Worm (Caenorhabditis elegans): ENCODE results near the gene srb-16.

Gene srb-16

DNA sequence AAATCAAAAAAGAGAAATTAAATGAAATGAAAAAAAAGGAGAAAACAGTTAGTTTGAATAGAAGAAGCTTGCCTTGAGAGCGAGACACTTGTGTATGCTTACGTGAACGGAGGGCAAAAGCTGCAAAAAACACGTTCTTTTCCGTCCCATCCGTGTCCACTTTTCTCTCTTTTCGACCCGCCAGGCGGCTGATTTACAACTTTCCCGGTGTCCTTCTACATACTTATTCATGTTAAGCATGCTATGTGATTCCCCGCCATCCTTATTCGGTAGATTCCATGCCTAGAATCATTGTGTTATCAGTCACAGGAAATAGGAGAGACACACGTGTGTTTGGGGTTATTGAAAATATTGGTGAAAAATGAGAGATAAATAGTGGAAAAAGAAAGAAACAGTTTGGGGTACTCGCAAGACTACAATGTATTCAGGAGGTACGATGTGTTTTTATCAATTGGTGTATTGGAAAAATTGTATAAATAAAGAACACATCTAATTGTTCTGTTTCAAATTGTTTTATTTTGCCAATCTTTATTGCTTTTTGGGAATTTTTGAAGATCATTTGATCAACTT, 8.7 kb downstream of the srb-16 start, which contains the start of gene nas-29:
Gene nas-29, minus strand, starts transcription at position 92 of the 570 bp plus-strand sequence.
- TF ChIP-seq ZK337.2 (GFP tag; IDR thresholded peaks at IDR 0.05) (no peak), lim-7 (GFP tag; IDR thresholded peaks at IDR 0.05) (no peak), dmd-9 (GFP tag; IDR thresholded peaks at IDR 0.05) (no peak), zag-1 (tag; optimal IDR thresholded peaks at IDR 0.05) (no peak), zip-2 (tag; optimal IDR thresholded peaks at IDR 0.05) (no peak), ceh-62 (tag; optimal IDR thresholded peaks at IDR 0.05) (no peak), nhr-6 (tag; optimal IDR thresholded peaks at IDR 0.05) (no peak), sdz-12 (GFP tag; optimal IDR thresholded peaks at IDR 0.05) (no peak), snpc-4 (tag; optimal IDR thresholded peaks at IDR 0.05) (no peak), rbr-2 (tag; optimal IDR thresholded peaks at IDR 0.05) (no peak), skn-1 (tag; optimal IDR thresholded peaks at IDR 0.05) (no peak), nhr-237 (tag; optimal IDR thresholded peaks at IDR 0.05) (no peak), duxl-1 (tag; optimal IDR thresholded peaks at IDR 0.05; ENCODE audit: poor library complexity) (no peak), lin-13 (GFP tag; optimal IDR thresholded peaks at IDR 0.05) (no peak), ceh-20 (GFP tag; IDR thresholded peaks at IDR 0.05) (no peak), attf-4 (tag; optimal IDR thresholded peaks at IDR 0.05) (no peak), dmd-6 (GFP tag; IDR thresholded peaks at IDR 0.05) (peak; percentile 64; the same call in 1 of the 2 replicates), lin-15B (tag; optimal IDR thresholded peaks at IDR 0.05) (no peak), set-16 (GFP tag; IDR thresholded peaks at IDR 0.05) (no peak), unc-62 (GFP tag; optimal IDR thresholded peaks at IDR 0.05 in 1 of 2) (no peak), unc-62 (tag; optimal IDR thresholded peaks at IDR 0.05) (no peak), ces-1 (GFP tag; optimal IDR thresholded peaks at IDR 0.05) (no peak), zfp-3 (GFP tag; conservative IDR thresholded peaks at IDR 0.05) (no peak), snpc-1.2 (GFP tag; IDR thresholded peaks at IDR 0.05) (no peak), daf-12 (tag; optimal IDR thresholded peaks at IDR 0.05) (no peak), nhr-41 (GFP tag; IDR thresholded peaks at IDR 0.05) (no peak), ztf-11 (tag; optimal IDR thresholded peaks at IDR 0.05) (no peak), Y105C5A.15 (GFP tag; IDR thresholded peaks at IDR 0.05) (no peak), D1046.2 (GFP tag; IDR thresholded peaks at IDR 0.05) (no peak), ceh-82 (tag; optimal IDR thresholded peaks at IDR 0.05) (no peak), egl-27 (tag; optimal IDR thresholded peaks at IDR 0.05) (no peak), hlh-11 (tag; optimal IDR thresholded peaks at IDR 0.05) (no peak), daf-16 (GFP tag; optimal IDR thresholded peaks at IDR 0.05) (no peak), daf-16 (tag; optimal IDR thresholded peaks at IDR 0.05) (peak; percentile 82), nhr-76 (tag; optimal IDR thresholded peaks at IDR 0.05) (no peak), ama-1 (optimal IDR thresholded peaks at IDR 0.05) (no peak), nhr-111 (GFP tag; optimal IDR thresholded peaks at IDR 0.05) (no peak), mxl-2 (GFP tag; conservative IDR thresholded peaks at IDR 0.05) (no peak), nhr-102 (tag; optimal IDR thresholded peaks at IDR 0.05) (no peak), mdt-29 (GFP tag; IDR thresholded peaks at IDR 0.05) (no peak), nhr-77 (tag; optimal IDR thresholded peaks at IDR 0.05) (peak; percentile 76), jun-1 (tag; optimal IDR thresholded peaks at IDR 0.05) (no peak), lin-1 (GFP tag; IDR thresholded peaks at IDR 0.05) (0 out of 2 replicates have a peak, but pooled peaks have one; percentile 28), aly-2 (tag; optimal IDR thresholded peaks at IDR 0.05) (no peak), aha-1 (tag) (peak; percentile 95), nhr-25 (tag; optimal IDR thresholded peaks at IDR 0.05; ENCODE audit: borderline replicate concordance, insufficient read depth) (no peak), ctbp-1 (GFP tag; IDR thresholded peaks at IDR 0.05) (no peak), fkh-10 (GFP tag; optimal IDR thresholded peaks at IDR 0.05) (no peak), lin-39 (tag; optimal IDR thresholded peaks at IDR 0.05) (no peak), dpl-1 (GFP tag; optimal IDR thresholded peaks at IDR 0.05) (no peak), daf-19 (GFP tag; conservative IDR thresholded peaks at IDR 0.05) (no peak), unc-130 (GFP tag; optimal IDR thresholded peaks at IDR 0.05) (no peak), Y5F2A.4 (GFP tag; optimal IDR thresholded peaks at IDR 0.05) (no peak), nhr-28 (tag; optimal IDR thresholded peaks at IDR 0.05) (peak; percentile 97)

Data from whole organism, L4 larva.